Fruit fly (Drosophila melanogaster): Measurements from ENCODE around the gene CG14708.

Gene CG14708

dm6 chr3R:11569993-11570392 lies 16.0 kb downstream of the CG14708 start:
- no peak for TF ChIP-seq CG5180 (GFP tag; optimal IDR thresholded peaks at IDR 0.05)
- no peak for TF ChIP-seq D (optimal IDR thresholded peaks at IDR 0.05)
- no peak for TF ChIP-seq D (GFP tag; optimal IDR thresholded peaks at IDR 0.05)
- TF ChIP-seq CG12236 (GFP tag; optimal IDR thresholded peaks at IDR 0.05): no peak
- TF ChIP-seq Nf-YC (tag; optimal IDR thresholded peaks at IDR 0.05): no peak
- TF ChIP-seq C15 (GFP tag; IDR thresholded peaks at IDR 0.05): no peak
- no peak for TF ChIP-seq trem (tag; optimal IDR thresholded peaks at IDR 0.05)
- TF ChIP-seq Nf-YA (GFP tag; IDR thresholded peaks at IDR 0.05): no peak
- no peak for TF ChIP-seq CG15073 (GFP tag; optimal IDR thresholded peaks at IDR 0.05)
- TF ChIP-seq jing (GFP tag; optimal IDR thresholded peaks at IDR 0.05): no peak
- no peak for TF ChIP-seq tio (GFP tag; optimal IDR thresholded peaks at IDR 0.05)
- TF ChIP-seq row (GFP tag; IDR thresholded peaks at IDR 0.05): no peak
- peak; percentile 48; the same call in 1 of the 2 replicates for TF ChIP-seq vvl (GFP tag; IDR thresholded peaks at IDR 0.05)
- no peak for TF ChIP-seq ap (GFP tag; IDR thresholded peaks at IDR 0.05)
- TF ChIP-seq lilli (GFP tag; optimal IDR thresholded peaks at IDR 0.05): no peak
- no peak for TF ChIP-seq Pdp1 (GFP tag; optimal IDR thresholded peaks at IDR 0.05)
- no peak for TF ChIP-seq CG11695 (GFP tag; IDR thresholded peaks at IDR 0.05)
- TF ChIP-seq CG12769 (tag; optimal IDR thresholded peaks at IDR 0.05): no peak
- TF ChIP-seq cwo (GFP tag; optimal IDR thresholded peaks at IDR 0.05): peak; percentile 82
- no peak for TF ChIP-seq CG4617 (GFP tag; optimal IDR thresholded peaks at IDR 0.05; ENCODE audit: borderline replicate concordance)
- TF ChIP-seq cg (GFP tag; optimal IDR thresholded peaks at IDR 0.05): peak; percentile 48
- TF ChIP-seq ken (GFP tag; IDR thresholded peaks at IDR 0.05): no peak
- TF ChIP-seq prd (optimal IDR thresholded peaks at IDR 0.05): no peak
- no peak for TF ChIP-seq prd (GFP tag; IDR thresholded peaks at IDR 0.05)
- no peak for TF ChIP-seq hb (GFP tag; IDR thresholded peaks at IDR 0.05; ENCODE audit: partially characterized antibody)
- TF ChIP-seq CG4404 (GFP tag; IDR thresholded peaks at IDR 0.05): no peak
- TF ChIP-seq Sry-δ (GFP tag; optimal IDR thresholded peaks at IDR 0.05): no peak
- no peak for TF ChIP-seq Scr (GFP tag; IDR thresholded peaks at IDR 0.05; ENCODE audit: partially characterized antibody)
- TF ChIP-seq crol (GFP tag; IDR thresholded peaks at IDR 0.05): peak; percentile 52
- TF ChIP-seq hkb (optimal IDR thresholded peaks at IDR 0.05): no peak
- no peak for TF ChIP-seq hkb (GFP tag; IDR thresholded peaks at IDR 0.05)
- no peak for TF ChIP-seq seq (GFP tag; IDR thresholded peaks at IDR 0.05)
- TF ChIP-seq Sox102F (GFP tag; optimal IDR thresholded peaks at IDR 0.05): no peak
- no peak for TF ChIP-seq tx (GFP tag; optimal IDR thresholded peaks at IDR 0.05)
- TF ChIP-seq CG10654 (GFP tag; optimal IDR thresholded peaks at IDR 0.05): no peak
- TF ChIP-seq CG8478 (optimal IDR thresholded peaks at IDR 0.05): no peak
- TF ChIP-seq nerfin-1 (tag; optimal IDR thresholded peaks at IDR 0.05): no peak
- 0 out of 4 replicates have a peak, but pooled peaks have one; percentile 71 for TF ChIP-seq chinmo (GFP tag; IDR thresholded peaks at IDR 0.05; ENCODE audit: partially characterized antibody)
- 0 out of 2 replicates have a peak, but pooled peaks have one; percentile 8 for TF ChIP-seq stc (GFP tag; IDR thresholded peaks at IDR 0.05)
- TF ChIP-seq al (GFP tag; IDR thresholded peaks at IDR 0.05): no peak
- TF ChIP-seq tgo (GFP tag; IDR thresholded peaks at IDR 0.05): no peak
- no peak for TF ChIP-seq tll (GFP tag; optimal IDR thresholded peaks at IDR 0.05)

dm6 chr3R:11571408-11571807 lies 17.5 kb downstream of the CG14708 start:
- no peak for TF ChIP-seq fru (optimal IDR thresholded peaks at IDR 0.05)
- TF ChIP-seq zen (tag; optimal IDR thresholded peaks at IDR 0.05): peak; percentile 73
- peak in 1 of 2 experiments; percentile 73 for TF ChIP-seq tll (GFP tag; optimal IDR thresholded peaks at IDR 0.05)
- peak; percentile 55 for TF ChIP-seq CG15479 (GFP tag; optimal IDR thresholded peaks at IDR 0.05)
- TF ChIP-seq vnd (GFP tag; IDR thresholded peaks at IDR 0.05; ENCODE audit: partially characterized antibody): no peak
